Worm (Caenorhabditis elegans): Measurements from ENCODE around the gene M70.1.

DNA sequence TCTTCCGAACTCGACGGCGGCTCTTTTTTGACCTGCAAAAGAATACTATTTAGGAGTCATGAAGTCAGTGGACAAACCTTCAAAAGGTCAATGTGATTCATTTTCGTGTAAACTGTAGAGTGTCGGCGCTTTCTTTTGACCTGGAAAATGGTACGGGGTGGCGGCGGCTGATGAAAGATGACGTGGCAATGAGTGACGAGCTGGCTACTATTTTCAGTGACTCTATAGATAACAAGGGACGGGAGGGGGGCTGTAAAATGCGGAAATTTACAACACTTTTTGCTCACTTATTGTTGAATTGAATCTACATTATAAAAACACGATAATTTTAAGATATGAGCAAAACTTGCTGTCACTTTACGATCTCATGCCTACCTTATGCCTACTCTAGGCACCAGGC is 54.5 kb downstream of the M70.1 start, which contains the start of gene lin-1:
- TF ChIP-seq aly-2 (tag; optimal IDR thresholded peaks at IDR 0.05) = no peak
- no peak for TF ChIP-seq lin-39 (tag; optimal IDR thresholded peaks at IDR 0.05)
- TF ChIP-seq ztf-11 (tag; optimal IDR thresholded peaks at IDR 0.05) = no peak
- TF ChIP-seq lin-35 (GFP tag; optimal IDR thresholded peaks at IDR 0.05) = no peak
- no peak for TF ChIP-seq nhr-20 (tag; optimal IDR thresholded peaks at IDR 0.05)
- TF ChIP-seq lir-3 (tag; optimal IDR thresholded peaks at IDR 0.05; ENCODE audit: poor library complexity) = no peak
- no peak for TF ChIP-seq nhr-11 (tag; optimal IDR thresholded peaks at IDR 0.05)
- TF ChIP-seq unc-62 (GFP tag; optimal IDR thresholded peaks at IDR 0.05) = no peak
- TF ChIP-seq ama-1 (optimal IDR thresholded peaks at IDR 0.05) = no peak
- TF ChIP-seq hlh-4 (tag; optimal IDR thresholded peaks at IDR 0.05) = no peak
- no peak for TF ChIP-seq egl-27 (tag; optimal IDR thresholded peaks at IDR 0.05)
- TF ChIP-seq snpc-4 (tag; optimal IDR thresholded peaks at IDR 0.05) = no peak
